Worm (Caenorhabditis elegans) whole organism, young adult: ENCODE measurements around the gene T05H10.1.

Experiments
- F39B2.1 ChIP-seq: fragments of 200-800 bp; sonication (Bioruptor generic); IDR thresholded peaks from 2 replicates; pipeline ENCODE4 v1.3.6; 2022; ENCODE audit warnings: missing genetic modification reagents, missing genetic modification characterization, missing compliant biosample characterization
- F52B5.7 ChIP-seq: sonication (generic microtip); optimal IDR thresholded peaks from 2 replicates; lab custom pipeline; 2016; ENCODE audit warnings: mild to moderate bottlenecking, missing genetic modification characterization, missing compliant biosample characterization
- Y79H2A.3 ChIP-seq: fragments of 200-800 bp; sonication (Bioruptor generic); conservative IDR thresholded peaks from 2 replicates; pipeline ENCODE4 v1.3.6; 2022; ENCODE audit warnings: missing genetic modification reagents, missing genetic modification characterization, missing compliant biosample characterization
- ama-1 ChIP-seq, 3 experiments: fragments of 150-350 bp in 1 of 3; sonication (generic microtip) in 2 of 3; optimal IDR thresholded peaks; 2 replicates each; lab custom pipeline; 2014 to 2018; ENCODE audit warnings: missing biosample characterization in 2 of 3, missing genetic modification characterization in 2 of 3, missing genetic modification reagents in 2 of 3
- ceh-27 ChIP-seq: fragments of 200-800 bp; sonication (Bioruptor generic); optimal IDR thresholded peaks from 2 replicates; lab custom pipeline; 2018; ENCODE audit warnings: mild to moderate bottlenecking, missing genetic modification characterization, moderate library complexity, missing compliant biosample characterization
- nhr-179 ChIP-seq: sonication (generic microtip); optimal IDR thresholded peaks from 2 replicates; lab custom pipeline; 2016; ENCODE audit warnings: mild to moderate bottlenecking, missing genetic modification characterization, missing compliant biosample characterization
- snpc-4 ChIP-seq, 5 experiments: fragments of 150-350 bp in 1 of 5; sonication (generic microtip) in 4 of 5; optimal IDR thresholded peaks; 2 replicates each; lab custom pipeline; 2014 to 2018; ENCODE audit warnings: missing genetic modification characterization in 5 of 5, missing biosample characterization in 3 of 5, antibody characterized with exemption in 2 of 5, mild to moderate bottlenecking in 2 of 5, missing compliant biosample characterization in 2 of 5, missing genotype in 2 of 5, moderate library complexity in 2 of 5, missing genetic modification reagents in 1 of 5
- sptf-2 ChIP-seq: fragments of 200-800 bp; sonication (Bioruptor generic); optimal IDR thresholded peaks from 2 replicates; lab custom pipeline; 2018; ENCODE audit warnings: mild to moderate bottlenecking, missing genetic modification characterization, missing compliant biosample characterization
- ztf-18 ChIP-seq: sonication (generic microtip); optimal IDR thresholded peaks from 2 replicates; lab custom pipeline; 2016; ENCODE audit warnings: missing genotype, mild to moderate bottlenecking, missing genetic modification characterization, missing compliant biosample characterization

DNA sequence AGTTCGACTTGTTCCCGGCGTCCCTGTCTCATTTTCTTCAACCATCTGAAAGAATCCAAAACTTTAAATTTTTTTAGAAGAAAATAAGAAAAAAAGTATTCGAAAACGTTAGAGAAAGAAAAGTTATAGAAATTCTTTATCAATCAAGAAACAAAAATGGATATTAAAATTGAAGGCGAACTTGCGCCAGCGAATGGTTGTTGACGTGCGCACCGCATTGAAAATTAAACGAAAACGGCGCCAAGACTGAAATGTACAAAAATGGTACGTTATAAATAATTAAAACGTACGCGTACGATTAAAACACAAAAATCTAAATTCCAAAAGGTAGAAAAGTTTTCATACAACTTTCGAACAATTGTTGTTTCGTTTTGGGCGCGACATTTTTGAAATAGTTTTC lies 44.4 kb downstream of the T05H10.1 start, which contains the start of gene K02C4.3:
- TF ChIP-seq sptf-2 (GFP tag; lab: Kevin White, UChicago) = no peak
- TF ChIP-seq snpc-4 (GFP tag; optimal IDR thresholded peaks at IDR 0.05; lab: Kevin White, UChicago) = no peak
- TF ChIP-seq snpc-4 (tag; optimal IDR thresholded peaks at IDR 0.05; lab: Kevin White, UChicago) = peak; percentile 45 to 74 (median 73)
- TF ChIP-seq F39B2.1 (GFP tag; lab: Robert Waterston, UW) = 0 out of 2 replicates have a peak, but pooled peaks have one; percentile 25
- TF ChIP-seq ama-1 (optimal IDR thresholded peaks at IDR 0.05; lab: Kevin White, UChicago) = no peak
- no peak for TF ChIP-seq ama-1 (GFP tag; optimal IDR thresholded peaks at IDR 0.05; lab: Kevin White, UChicago)
- peak; percentile 93 for TF ChIP-seq ztf-18
- TF ChIP-seq nhr-179 = no peak
- no peak for TF ChIP-seq F52B5.7
- TF ChIP-seq ceh-27 = no peak
- TF ChIP-seq Y79H2A.3 (GFP tag; lab: Robert Waterston, UW) = no peak
